Worm (Caenorhabditis elegans): ENCODE results near the gene srw-69.

The srw-69 gene

DNA sequence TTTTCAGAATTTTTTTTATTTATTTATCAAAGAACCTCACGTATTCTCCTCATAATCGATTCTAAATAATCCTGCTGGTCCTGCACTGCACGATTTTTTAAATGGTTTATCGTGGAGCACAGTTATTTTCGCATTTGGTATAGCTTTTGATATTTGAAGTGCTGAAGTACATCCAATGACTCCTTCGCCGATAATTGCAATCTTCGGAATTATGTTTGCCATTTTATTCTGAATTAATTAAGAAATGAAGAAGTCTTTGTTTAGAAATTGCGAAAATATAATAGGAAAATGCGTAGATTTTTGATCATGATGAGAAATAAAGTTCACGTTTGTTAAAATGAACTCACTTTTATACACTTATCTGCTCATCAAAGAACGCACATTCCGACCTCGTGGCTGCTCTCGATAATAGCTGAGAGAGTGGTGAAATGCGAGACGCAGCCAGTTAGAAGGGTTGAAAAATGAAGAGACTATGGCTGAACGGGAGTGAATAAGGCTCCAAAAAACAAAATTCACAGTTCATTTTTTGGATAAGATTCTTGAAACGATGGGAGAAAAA lies 6.1 kb upstream of the srw-69 start (continued):
- TF ChIP-seq ceh-82 (tag; optimal IDR thresholded peaks at IDR 0.05) = peak; percentile 25 to 32 (median 28)

- TF ChIP-seq nhr-47 (tag; optimal IDR thresholded peaks at IDR 0.05) = no peak
- TF ChIP-seq ztf-11 (tag; optimal IDR thresholded peaks at IDR 0.05) = no peak
- peak; percentile 6 for TF ChIP-seq nhr-20 (tag; optimal IDR thresholded peaks at IDR 0.05)
- TF ChIP-seq elt-3 (tag; optimal IDR thresholded peaks at IDR 0.05) = peak in 1 of 6 experiments; percentile 35
- TF ChIP-seq snu-23 (GFP tag; optimal IDR thresholded peaks at IDR 0.05) = peak; percentile 44
- peak; percentile 24 for TF ChIP-seq nhr-90 (tag; optimal IDR thresholded peaks at IDR 0.05; ENCODE audit: poor library complexity)
- TF ChIP-seq C34B4.2 (tag; optimal IDR thresholded peaks at IDR 0.05) = no peak
- TF ChIP-seq ama-1 (optimal IDR thresholded peaks at IDR 0.05) = peak; percentile 52
- TF ChIP-seq nhr-85 (tag) = peak; percentile 53
- no peak for TF ChIP-seq efl-1 (optimal IDR thresholded peaks at IDR 0.05)
- TF ChIP-seq efl-1 (GFP tag; optimal IDR thresholded peaks at IDR 0.05 in 1 of 2) = peak in 1 of 2 experiments; percentile 80
- TF ChIP-seq ceh-88 (GFP tag; IDR thresholded peaks at IDR 0.05) = 0 out of 2 replicates have a peak, but pooled peaks have one; percentile 10
- peak; percentile 21 for TF ChIP-seq lir-3 (tag; optimal IDR thresholded peaks at IDR 0.05; ENCODE audit: poor library complexity)
- TF ChIP-seq elt-2 (tag; optimal IDR thresholded peaks at IDR 0.05) = peak; percentile 5
Observed at ce11 chrV:7432441-7433146, 3.8 kb upstream of the srw-69 start.

ce11 chrV:7431016-7431415 lies 2.2 kb upstream of the srw-69 start, which contains the start of gene srw-71:
Gene srw-71, minus strand, starts transcription at chrV:7431116.
- TF ChIP-seq nhr-11 (tag; optimal IDR thresholded peaks at IDR 0.05) = peak; percentile 30
- TF ChIP-seq fkh-8 (tag; optimal IDR thresholded peaks at IDR 0.05) = peak; percentile 33
- no peak for TF ChIP-seq nhr-28 (tag; optimal IDR thresholded peaks at IDR 0.05)

ce11 chrV:7426594-7426993 lies 2.2 kb downstream of the srw-69 start, which contains the start of gene srw-68:
Gene srw-68, minus strand, starts transcription at chrV:7426694.
- TF ChIP-seq nhr-11 (tag; optimal IDR thresholded peaks at IDR 0.05) = no peak
- TF ChIP-seq fkh-8 (tag; optimal IDR thresholded peaks at IDR 0.05) = no peak
- no peak for TF ChIP-seq lir-3 (tag; optimal IDR thresholded peaks at IDR 0.05; ENCODE audit: poor library complexity)
- TF ChIP-seq nhr-237 (tag; optimal IDR thresholded peaks at IDR 0.05) = no peak
- no peak for TF ChIP-seq efl-1 (optimal IDR thresholded peaks at IDR 0.05)
- no peak for TF ChIP-seq efl-1 (GFP tag; optimal IDR thresholded peaks at IDR 0.05 in 1 of 2)
- no peak for TF ChIP-seq ceh-88 (GFP tag; IDR thresholded peaks at IDR 0.05)

DNA sequence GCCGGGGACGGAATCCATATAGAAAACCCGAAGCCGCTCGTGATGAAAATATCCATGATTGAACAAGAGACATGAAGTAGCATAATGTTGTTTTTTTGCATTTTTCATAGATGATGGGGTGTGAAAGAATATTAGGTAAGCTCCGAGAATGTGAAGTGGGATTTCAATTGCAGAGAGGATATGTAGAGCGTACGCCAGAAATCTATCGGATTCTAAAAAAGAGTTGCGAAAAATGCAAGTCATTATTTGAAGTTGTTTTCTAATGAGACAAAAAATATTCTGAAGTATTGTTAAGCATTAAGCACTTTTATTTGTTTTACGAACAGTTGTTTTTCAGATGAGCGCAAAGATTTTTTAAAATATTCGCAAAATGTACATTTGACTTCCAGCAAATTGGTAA lies 4.4 kb downstream of the srw-69 start, which contains the start of gene F18E3.10:
F18E3.10 (minus strand) TSS at position 101 of the 400 bp plus-strand sequence.
- TF ChIP-seq isw-1 (GFP tag; IDR thresholded peaks at IDR 0.05) (no peak), ceh-63 (GFP tag; optimal IDR thresholded peaks at IDR 0.05) (no peak), ceh-88 (GFP tag; IDR thresholded peaks at IDR 0.05) (no peak), lin-15B (tag; optimal IDR thresholded peaks at IDR 0.05) (no peak)

- TF ChIP-seq dpl-1 (GFP tag; optimal IDR thresholded peaks at IDR 0.05) (no peak), lin-39 (tag; optimal IDR thresholded peaks at IDR 0.05) (no peak), alr-1 (tag; optimal IDR thresholded peaks at IDR 0.05; ENCODE audit: borderline replicate concordance) (no peak), jun-1 (tag; optimal IDR thresholded peaks at IDR 0.05) (no peak), nhr-90 (tag; optimal IDR thresholded peaks at IDR 0.05; ENCODE audit: poor library complexity) (no peak), xbp-1 (tag; optimal IDR thresholded peaks at IDR 0.05) (no peak), nhr-12 (tag; optimal IDR thresholded peaks at IDR 0.05) (no peak), efl-1 (optimal IDR thresholded peaks at IDR 0.05) (no peak), efl-1 (GFP tag; optimal IDR thresholded peaks at IDR 0.05 in 1 of 2) (no peak)
Observed at ce11 chrV:7420162-7420561, 8.6 kb downstream of the srw-69 start, which contains the start of gene srxa-4. Gene srxa-4, plus strand, starts transcription at chrV:7420462.

Measured in whole organism, L1 larva.